Worm (Caenorhabditis elegans): ENCODE data around the gene T19D12.4.

ce11 chrII:6679724-6680123, 48.8 kb downstream of the T19D12.4 start, which contains the start of gene ift-74:
- TF ChIP-seq skn-1 (tag; optimal IDR thresholded peaks at IDR 0.05) (no peak), ceh-82 (tag; optimal IDR thresholded peaks at IDR 0.05) (no peak)

Data from whole organism, L2 larva.